Worm (Caenorhabditis elegans): ENCODE measurements around the gene hrpf-2.

DNA sequence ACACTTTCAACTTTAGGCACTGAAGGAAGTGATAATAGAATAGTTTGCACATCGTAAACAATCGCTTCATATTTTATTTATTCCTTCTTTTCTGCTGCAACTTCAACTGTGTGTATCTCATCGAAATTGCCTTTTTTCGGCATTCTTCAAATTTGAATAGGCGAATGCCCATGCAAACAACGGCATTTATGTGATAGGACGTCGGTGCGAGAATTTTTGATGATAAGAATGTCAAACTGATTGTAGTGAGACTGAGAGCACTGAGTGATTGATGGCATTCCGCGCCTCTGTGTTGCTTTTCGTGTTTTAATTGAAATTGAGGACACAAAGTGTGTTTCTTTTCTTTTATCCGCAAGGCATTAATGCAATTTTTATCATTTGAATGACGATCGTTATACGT lies 45.5 kb downstream of the hrpf-2 start:
- TF ChIP-seq hrde-1 (tag; optimal IDR thresholded peaks at IDR 0.05; ENCODE audit: borderline replicate concordance) (no peak), xnd-1 (tag; optimal IDR thresholded peaks at IDR 0.05) (no peak), madf-6 (GFP tag; IDR thresholded peaks at IDR 0.05) (no peak), gei-17 (GFP tag; optimal IDR thresholded peaks at IDR 0.05) (no peak), B0261.1 (tag; optimal IDR thresholded peaks at IDR 0.05) (no peak), nfya-1 (tag; optimal IDR thresholded peaks at IDR 0.05; ENCODE audit: borderline replicate concordance, insufficient read depth) (no peak), sdz-38 (tag; optimal IDR thresholded peaks at IDR 0.05) (no peak), lag-1 (GFP tag; IDR thresholded peaks at IDR 0.05) (no peak), ztf-3 (GFP tag; optimal IDR thresholded peaks at IDR 0.05) (no peak), ceh-79 (tag; optimal IDR thresholded peaks at IDR 0.05) (no peak), F39B2.1 (GFP tag; IDR thresholded peaks at IDR 0.05) (no peak)
